Fruit fly (Drosophila melanogaster) whole organism, prepupa: ENCODE data around the gene RecQ5.

ENCODE experiments used
- Blimp-1 ChIP-seq: fragments of 200-800 bp; sonication (Bioruptor generic); optimal IDR thresholded peaks from 3 replicates; lab custom pipeline; 2017; ENCODE audit warnings: missing biosample characterization, missing genetic modification characterization, mild to moderate bottlenecking, moderate library complexity, missing genetic modification reagents
- CG10631 ChIP-seq: fragments of 200-800 bp; sonication (Bioruptor generic); optimal IDR thresholded peaks from 2 replicates; lab custom pipeline; 2016; ENCODE audit warnings: missing biosample characterization, missing genetic modification characterization
- CG11294 ChIP-seq: fragments of 200-800 bp; sonication (Bioruptor generic); IDR thresholded peaks from 2 replicates; pipeline ENCODE4 v1.3.6; 2022; ENCODE audit warnings: missing biosample characterization, missing genetic modification characterization
- CG11762 ChIP-seq: fragments of 200-800 bp; sonication (Bioruptor generic); optimal IDR thresholded peaks from 3 replicates; lab custom pipeline; 2016; ENCODE audit warnings: missing biosample characterization, missing genetic modification characterization; ENCODE audit not compliant: insufficient read depth
- CG15336 ChIP-seq: fragments of 200-800 bp; sonication (Bioruptor generic); IDR thresholded peaks from 2 replicates; pipeline ENCODE4 v1.3.6; 2022; ENCODE audit warnings: missing biosample characterization, missing genetic modification characterization
- CG1621 ChIP-seq: fragments of 200-800 bp; sonication (Bioruptor generic); optimal IDR thresholded peaks from 3 replicates; lab custom pipeline; 2018; ENCODE audit warnings: missing biosample characterization, mild to moderate bottlenecking, missing genetic modification characterization
- CG31627 ChIP-seq: fragments of 200-800 bp; sonication (Bioruptor generic); optimal IDR thresholded peaks from 3 replicates; lab custom pipeline; 2016; ENCODE audit warnings: missing biosample characterization, missing genetic modification characterization
- CG32006 ChIP-seq: fragments of 200-800 bp; sonication (Bioruptor generic); optimal IDR thresholded peaks from 3 replicates; lab custom pipeline; 2017; ENCODE audit warnings: missing biosample characterization, mild to moderate bottlenecking, missing genetic modification characterization
- CG3919 ChIP-seq: fragments of 200-800 bp; sonication (Bioruptor generic); optimal IDR thresholded peaks from 3 replicates; lab custom pipeline; 2016; ENCODE audit warnings: missing biosample characterization, missing genetic modification characterization
- CG6808 ChIP-seq: fragments of 200-800 bp; sonication (Bioruptor generic); optimal IDR thresholded peaks from 3 replicates; lab custom pipeline; 2017; ENCODE audit warnings: missing biosample characterization, missing genetic modification characterization, mild to moderate bottlenecking, moderate library complexity, missing genetic modification reagents
- CG6854 ChIP-seq: fragments of 200-800 bp; sonication (Bioruptor generic); optimal IDR thresholded peaks from 2 replicates; lab custom pipeline; 2017; ENCODE audit warnings: missing biosample characterization, mild to moderate bottlenecking, missing genetic modification characterization
- CG7368 ChIP-seq: fragments of 200-800 bp; sonication (Bioruptor generic); optimal IDR thresholded peaks from 3 replicates; lab custom pipeline; 2016; ENCODE audit warnings: missing biosample characterization, missing genetic modification characterization
- CG8632 ChIP-seq: fragments of 200-800 bp; sonication (Bioruptor generic); optimal IDR thresholded peaks from 3 replicates; lab custom pipeline; 2016; ENCODE audit warnings: missing biosample characterization, missing genetic modification characterization
- Eip78C ChIP-seq: fragments of 200-800 bp; sonication (Bioruptor generic); peaks from one replicate; lab custom pipeline; 2016; ENCODE audit warnings: missing biosample characterization, missing genetic modification characterization
- Ets21C ChIP-seq: fragments of 200-800 bp; sonication (Bioruptor generic); optimal IDR thresholded peaks from 3 replicates; lab custom pipeline; 2016; ENCODE audit warnings: missing biosample characterization, missing genetic modification characterization
- Gug ChIP-seq: fragments of 200-800 bp; sonication (Bioruptor generic); IDR thresholded peaks from 2 replicates; pipeline ENCODE4 v1.3.6; 2022; ENCODE audit warnings: missing biosample characterization, missing genetic modification characterization
- Met ChIP-seq: fragments of 200-800 bp; sonication (Bioruptor generic); optimal IDR thresholded peaks from 3 replicates; lab custom pipeline; 2016; ENCODE audit warnings: missing biosample characterization, missing genetic modification characterization
- Smox ChIP-seq: fragments of 200-800 bp; sonication (Bioruptor generic); optimal IDR thresholded peaks from 3 replicates; lab custom pipeline; 2016; ENCODE audit warnings: missing biosample characterization, missing genetic modification characterization
- Sox14 ChIP-seq: fragments of 200-800 bp; sonication (Bioruptor generic); optimal IDR thresholded peaks from 3 replicates; lab custom pipeline; 2016; ENCODE audit warnings: missing biosample characterization, missing genetic modification characterization
- Sox15 ChIP-seq: fragments of 200-800 bp; sonication (Bioruptor generic); optimal IDR thresholded peaks from 3 replicates; lab custom pipeline; 2016; ENCODE audit warnings: missing biosample characterization, missing genetic modification characterization
- acj6 ChIP-seq: fragments of 200-800 bp; sonication (Bioruptor generic); optimal IDR thresholded peaks from 3 replicates; lab custom pipeline; 2016; ENCODE audit warnings: missing biosample characterization, missing genetic modification characterization
- dsx ChIP-seq: fragments of 200-800 bp; optimal IDR thresholded peaks from 3 replicates; lab custom pipeline; 2019; ENCODE audit warnings: missing biosample characterization, mild to moderate bottlenecking, missing genetic modification characterization, moderate library complexity; ENCODE audit not compliant: poor library complexity, severe bottlenecking
- fd59A ChIP-seq: fragments of 200-800 bp; sonication (Bioruptor generic); optimal IDR thresholded peaks from 2 replicates; lab custom pipeline; 2017; ENCODE audit warnings: missing biosample characterization, mild to moderate bottlenecking, missing genetic modification characterization, missing genetic modification reagents
- fd85E ChIP-seq: fragments of 200-800 bp; sonication (Bioruptor generic); optimal IDR thresholded peaks from 3 replicates; lab custom pipeline; 2016; ENCODE audit warnings: missing biosample characterization, missing genetic modification characterization
- fkh ChIP-seq: fragments of 200-800 bp; sonication (Bioruptor generic); optimal IDR thresholded peaks from 3 replicates; lab custom pipeline; 2017; ENCODE audit warnings: missing biosample characterization, mild to moderate bottlenecking, missing genetic modification characterization, moderate library complexity
- ss ChIP-seq, 2 experiments: fragments of 200-800 bp; sonication (Bioruptor generic); optimal IDR thresholded peaks; 2 replicates in 1 of 2; 3 replicates in 1 of 2; lab custom pipeline; 2017 to 2018; ENCODE audit warnings: mild to moderate bottlenecking in 2 of 2, missing biosample characterization in 2 of 2, missing genetic modification characterization in 2 of 2, moderate library complexity in 1 of 2
- svp ChIP-seq: fragments of 200-800 bp; sonication (Bioruptor generic); peaks from one replicate; lab custom pipeline; 2016; ENCODE audit warnings: missing biosample characterization, missing genetic modification characterization
- topi ChIP-seq: fragments of 200-800 bp; sonication (Bioruptor generic); optimal IDR thresholded peaks from 3 replicates; lab custom pipeline; 2016; ENCODE audit warnings: missing biosample characterization, missing genetic modification characterization
- vri ChIP-seq: fragments of 200-800 bp; sonication (Bioruptor generic); optimal IDR thresholded peaks from 3 replicates; lab custom pipeline; 2016; ENCODE audit warnings: missing biosample characterization, mild to moderate bottlenecking, missing genetic modification characterization

RecQ5 gene

DNA sequence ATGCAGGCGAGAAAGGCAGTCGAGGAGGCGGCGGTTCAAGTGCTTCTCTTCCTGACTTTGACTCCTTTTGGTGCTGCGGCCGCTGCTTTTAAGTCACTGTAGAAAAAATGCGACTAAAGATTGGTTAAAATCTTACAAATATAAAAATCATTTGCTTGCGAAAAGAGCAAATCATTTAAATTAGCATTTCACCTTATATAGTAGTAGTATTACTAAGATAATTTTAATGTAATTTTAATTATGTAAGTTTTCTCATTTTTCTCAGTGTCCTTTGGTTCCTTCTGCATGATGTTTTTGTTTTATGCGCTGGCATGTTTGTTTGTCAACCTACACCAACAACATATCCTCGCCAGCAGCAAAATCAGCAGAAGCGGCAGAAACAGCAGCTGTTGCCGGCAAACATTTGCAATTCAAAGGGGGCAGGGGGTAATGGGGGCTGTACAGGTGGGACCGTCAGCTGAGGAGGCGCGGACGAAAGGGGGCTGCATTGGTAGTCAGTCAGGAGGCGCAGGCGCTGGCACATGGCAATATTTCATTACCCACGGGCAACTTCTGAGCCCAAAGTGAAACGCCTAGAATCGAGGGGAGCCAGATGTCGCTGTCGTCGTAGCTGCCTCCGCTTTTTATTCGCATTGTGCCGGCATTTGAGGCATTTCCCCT lies 15.5 kb upstream of the RecQ5 start (continued):
- TF ChIP-seq CG6808 (GFP tag; lab: Kevin White, UChicago) (peak; percentile 62), CG11294 (GFP tag; lab: Robert Waterston, UW) (no peak), Blimp-1 (GFP tag; lab: Kevin White, UChicago) (peak; percentile 47), CG10631 (GFP tag; lab: Kevin White, UChicago) (peak; percentile 83), CG8632 (peak; percentile 49), acj6 (GFP tag; lab: Kevin White, UChicago) (peak; percentile 67), Eip78C (GFP tag; lab: Kevin White, UChicago) (peak; percentile 94), Sox15 (peak; percentile 5), Met (GFP tag; lab: Kevin White, UChicago) (peak; percentile 71)

DNA sequence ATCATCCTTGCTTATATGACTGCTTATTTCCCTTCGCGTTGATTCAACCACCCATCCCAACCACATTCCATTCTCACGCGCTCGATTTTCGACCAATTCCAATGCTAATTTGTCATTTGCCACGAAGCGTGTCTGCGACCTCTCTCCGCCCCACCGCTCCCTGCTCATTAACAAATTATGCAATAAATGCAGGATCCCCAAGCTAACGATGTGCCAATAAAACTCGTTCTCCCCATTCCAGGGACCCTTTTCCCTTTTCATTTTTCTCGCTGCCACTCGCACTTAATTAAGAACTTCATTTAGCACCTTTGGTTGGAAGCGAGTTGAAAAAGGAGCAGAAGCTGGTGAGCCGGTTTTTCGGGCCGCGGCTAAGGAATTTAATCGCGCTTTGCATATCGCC lies 14.1 kb upstream of the RecQ5 start:
- TF ChIP-seq Eip78C (GFP tag; lab: Kevin White, UChicago) = peak; percentile 49
- no peak for TF ChIP-seq CG11762 (GFP tag; lab: Kevin White, UChicago)
- peak in 1 of 2 experiments; percentile 6 for TF ChIP-seq ss (GFP tag; optimal IDR thresholded peaks at IDR 0.05; lab: Kevin White, UChicago)
- TF ChIP-seq Ets21C (GFP tag; lab: Kevin White, UChicago) = no peak
- no peak for TF ChIP-seq CG3919 (GFP tag; lab: Kevin White, UChicago)
- TF ChIP-seq CG6854 (GFP tag; lab: Kevin White, UChicago) = peak; percentile 36
- peak; percentile 11 for TF ChIP-seq dsx (GFP tag; lab: Kevin White, UChicago)
- peak; percentile 89 for TF ChIP-seq vri (GFP tag; lab: Kevin White, UChicago)
- peak; percentile 66 for TF ChIP-seq svp
- TF ChIP-seq Sox14 (GFP tag; lab: Kevin White, UChicago) = no peak
- TF ChIP-seq CG32006 = no peak
- peak; percentile 70 for TF ChIP-seq Blimp-1 (GFP tag; lab: Kevin White, UChicago)
- no peak for TF ChIP-seq CG15336 (GFP tag; lab: Robert Waterston, UW)

DNA sequence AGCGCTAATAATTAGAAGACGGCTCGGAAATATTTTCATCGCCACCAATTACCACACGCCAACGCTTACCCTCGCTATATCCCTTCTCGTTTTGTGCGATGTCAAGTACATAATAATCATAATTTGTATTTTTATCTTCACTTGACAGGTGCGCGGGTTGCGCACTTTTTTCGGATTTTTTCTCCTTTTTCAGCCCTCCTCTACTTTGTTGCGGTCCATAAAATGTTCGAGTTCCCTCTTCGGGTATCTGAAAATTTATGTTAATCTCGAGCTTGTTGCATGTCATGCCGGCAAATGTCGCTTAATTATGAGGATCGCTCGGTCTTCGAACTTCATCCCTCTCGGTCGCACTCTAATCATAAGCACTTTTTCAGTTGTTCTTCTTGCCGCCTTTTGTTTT lies 13.2 kb upstream of the RecQ5 start:
- TF ChIP-seq CG31627 (GFP tag; lab: Kevin White, UChicago) (no peak), dsx (GFP tag; lab: Kevin White, UChicago) (peak; percentile 58)

DNA sequence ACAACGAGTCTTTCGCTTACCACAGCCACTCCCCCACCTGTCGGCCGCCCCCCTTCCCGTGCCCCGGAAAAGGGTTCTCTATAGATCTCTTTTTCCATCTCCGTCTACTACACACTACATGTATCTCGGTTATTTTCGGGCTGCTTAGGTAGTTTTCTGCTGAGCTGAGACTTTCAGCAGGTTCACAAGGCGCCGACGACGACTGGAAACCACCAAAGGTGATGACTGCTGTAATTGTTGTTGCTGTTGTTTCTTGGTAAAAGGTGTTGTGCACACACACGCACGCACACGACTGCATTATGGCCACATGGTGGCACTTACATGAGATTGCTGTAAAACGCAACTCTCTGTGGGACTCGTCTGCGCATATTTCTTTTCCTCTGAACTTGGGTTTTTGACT lies 11.8 kb upstream of the RecQ5 start:
- no peak for TF ChIP-seq fd85E (GFP tag; lab: Kevin White, UChicago)
- TF ChIP-seq fd59A = no peak
- no peak for TF ChIP-seq Sox15
- peak; percentile 26 for TF ChIP-seq dsx (GFP tag; lab: Kevin White, UChicago)
- no peak for TF ChIP-seq CG1621 (tag; lab: Kevin White, UChicago)
- TF ChIP-seq CG8632 = no peak
- no peak for TF ChIP-seq Blimp-1 (GFP tag; lab: Kevin White, UChicago)
- peak in 1 of 2 experiments; percentile 33 for TF ChIP-seq ss (GFP tag; optimal IDR thresholded peaks at IDR 0.05; lab: Kevin White, UChicago)
- no peak for TF ChIP-seq CG7368 (GFP tag; lab: Kevin White, UChicago)
- no peak for TF ChIP-seq CG3919 (GFP tag; lab: Kevin White, UChicago)
- TF ChIP-seq fkh (GFP tag; lab: Kevin White, UChicago) = no peak

DNA sequence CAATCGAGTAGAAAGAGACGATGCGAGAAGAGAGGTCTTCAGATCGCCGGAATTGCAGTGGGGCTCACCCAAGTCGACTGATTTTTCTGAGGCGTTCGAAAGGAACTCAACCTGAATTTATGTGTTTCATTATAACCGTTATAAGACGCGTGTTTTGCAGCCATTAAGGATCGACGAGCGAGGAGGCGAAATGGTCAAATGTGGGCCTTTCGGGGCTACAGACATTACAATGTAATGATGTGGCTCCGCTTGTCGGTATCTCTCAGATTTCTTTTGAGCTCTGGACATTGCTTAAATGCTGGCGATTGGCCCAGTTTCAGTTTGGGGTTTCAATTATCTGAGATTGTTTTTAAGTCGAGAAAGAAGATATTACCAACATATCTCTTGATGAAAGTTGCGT lies 10.9 kb upstream of the RecQ5 start:
- TF ChIP-seq CG6854 (GFP tag; lab: Kevin White, UChicago) (peak; percentile 34), svp (peak; percentile 8), Gug (no peak), dsx (GFP tag; lab: Kevin White, UChicago) (peak; percentile 72), Eip78C (GFP tag; lab: Kevin White, UChicago) (peak; percentile 54), Smox (no peak), topi (GFP tag; lab: Kevin White, UChicago) (no peak)
